Worm (Caenorhabditis elegans): Measurements from ENCODE around the gene Y43F8B.24.

Gene Y43F8B.24

DNA sequence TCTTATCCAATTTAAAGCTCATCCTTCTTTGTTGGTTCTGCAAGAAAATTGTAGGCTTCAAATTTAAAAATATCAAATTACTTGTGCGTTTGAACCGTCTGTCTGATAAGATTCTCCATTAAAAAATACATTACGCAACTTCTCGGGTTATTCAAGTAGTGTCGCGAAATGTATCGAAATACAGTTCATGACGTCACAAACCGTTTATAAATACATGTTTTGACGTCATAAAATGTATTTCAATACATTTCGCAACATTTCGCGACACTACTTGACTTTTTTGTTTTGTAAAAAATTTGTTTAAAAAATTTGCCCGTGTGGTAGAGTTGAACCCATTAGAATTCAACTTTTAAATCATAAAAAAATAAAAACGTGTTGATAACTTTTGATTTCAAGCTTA is 13.6 kb upstream of the Y43F8B.24 start:
- TF ChIP-seq scrt-1 (GFP tag; IDR thresholded peaks at IDR 0.05) = no peak
- TF ChIP-seq hmg-4 (GFP tag; optimal IDR thresholded peaks at IDR 0.05) = no peak
- no peak for TF ChIP-seq tbx-37 (GFP tag; conservative IDR thresholded peaks at IDR 0.05)
- TF ChIP-seq ceh-36 (tag; optimal IDR thresholded peaks at IDR 0.05) = no peak
- TF ChIP-seq B0310.2 (tag; optimal IDR thresholded peaks at IDR 0.05) = no peak
- TF ChIP-seq tra-4 (tag; optimal IDR thresholded peaks at IDR 0.05) = no peak
- no peak for TF ChIP-seq pes-1 (GFP tag; IDR thresholded peaks at IDR 0.05)
- TF ChIP-seq aly-1 (tag; optimal IDR thresholded peaks at IDR 0.05) = no peak
- TF ChIP-seq hmbx-1 (tag; optimal IDR thresholded peaks at IDR 0.05) = no peak
- no peak for TF ChIP-seq F13C5.2 (tag; optimal IDR thresholded peaks at IDR 0.05)
- no peak for TF ChIP-seq hnd-1 (tag; optimal IDR thresholded peaks at IDR 0.05)
- no peak for TF ChIP-seq ama-1 (optimal IDR thresholded peaks at IDR 0.05)
- no peak for TF ChIP-seq flt-1 (GFP tag; IDR thresholded peaks at IDR 0.05)
- TF ChIP-seq tbx-11 (GFP tag; IDR thresholded peaks at IDR 0.05) = no peak
- no peak for TF ChIP-seq ceh-13 (GFP tag; optimal IDR thresholded peaks at IDR 0.05)
- TF ChIP-seq sea-1 (GFP tag; conservative IDR thresholded peaks at IDR 0.05) = no peak

DNA sequence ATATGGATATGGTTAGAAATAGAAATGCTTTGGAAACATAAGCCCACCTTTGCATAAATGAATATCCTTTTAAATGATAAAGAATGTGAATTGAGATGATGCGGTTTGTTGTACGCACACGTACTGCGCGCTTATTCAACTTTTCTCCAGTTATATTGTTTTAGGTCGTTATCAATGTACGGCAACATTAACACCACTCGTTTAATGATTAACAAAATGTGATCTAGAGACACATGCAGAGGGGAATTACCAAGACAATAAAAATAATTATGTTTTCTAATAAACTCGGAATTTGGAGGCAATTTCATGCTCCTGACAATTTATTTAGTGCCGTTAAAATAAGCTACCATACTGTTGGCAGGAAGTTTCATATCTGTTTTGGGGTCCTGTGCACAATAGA is 11.8 kb upstream of the Y43F8B.24 start, which contains the start of gene M04C3.1:
Gene M04C3.1 (minus strand): TSS at position 164 of the 400 bp plus-strand sequence.
- TF ChIP-seq aly-1 (tag; optimal IDR thresholded peaks at IDR 0.05) = no peak
- TF ChIP-seq ceh-13 (GFP tag; optimal IDR thresholded peaks at IDR 0.05) = no peak
- no peak for TF ChIP-seq sea-1 (GFP tag; conservative IDR thresholded peaks at IDR 0.05)
- no peak for TF ChIP-seq ceh-36 (tag; optimal IDR thresholded peaks at IDR 0.05)
- no peak for TF ChIP-seq scrt-1 (GFP tag; IDR thresholded peaks at IDR 0.05)
- no peak for TF ChIP-seq B0310.2 (tag; optimal IDR thresholded peaks at IDR 0.05)
- TF ChIP-seq F13C5.2 (tag; optimal IDR thresholded peaks at IDR 0.05) = no peak
- no peak for TF ChIP-seq hmg-4 (GFP tag; optimal IDR thresholded peaks at IDR 0.05)
- no peak for TF ChIP-seq tra-4 (tag; optimal IDR thresholded peaks at IDR 0.05)
- no peak for TF ChIP-seq ama-1 (optimal IDR thresholded peaks at IDR 0.05)
- TF ChIP-seq flt-1 (GFP tag; IDR thresholded peaks at IDR 0.05) = no peak
- no peak for TF ChIP-seq tbx-37 (GFP tag; conservative IDR thresholded peaks at IDR 0.05)

DNA sequence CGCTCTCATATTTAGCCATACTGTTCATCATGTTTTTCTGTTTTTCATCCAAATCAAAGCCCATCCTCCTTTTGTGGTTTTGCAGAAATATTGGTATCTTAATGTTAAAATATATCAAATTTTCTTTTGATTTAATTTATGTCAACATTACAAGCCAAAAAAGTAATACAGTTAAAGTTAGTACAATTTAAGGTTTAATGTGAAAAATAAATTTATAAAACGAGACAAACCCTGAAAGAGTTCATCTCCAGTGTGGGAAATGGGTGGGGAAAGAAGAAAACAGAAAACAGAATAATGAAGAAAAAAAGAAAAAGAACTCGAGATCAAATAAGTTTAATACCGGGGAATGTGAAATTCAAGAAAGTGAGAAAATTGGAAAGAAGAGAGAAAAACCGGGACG is 8.4 kb upstream of the Y43F8B.24 start, which contains the start of gene M04C3.2:
Gene M04C3.2 (minus strand): TSS at position 101 of the 400 bp plus-strand sequence.
- TF ChIP-seq B0310.2 (tag; optimal IDR thresholded peaks at IDR 0.05) = no peak
- TF ChIP-seq hnd-1 (tag; optimal IDR thresholded peaks at IDR 0.05) = no peak

DNA sequence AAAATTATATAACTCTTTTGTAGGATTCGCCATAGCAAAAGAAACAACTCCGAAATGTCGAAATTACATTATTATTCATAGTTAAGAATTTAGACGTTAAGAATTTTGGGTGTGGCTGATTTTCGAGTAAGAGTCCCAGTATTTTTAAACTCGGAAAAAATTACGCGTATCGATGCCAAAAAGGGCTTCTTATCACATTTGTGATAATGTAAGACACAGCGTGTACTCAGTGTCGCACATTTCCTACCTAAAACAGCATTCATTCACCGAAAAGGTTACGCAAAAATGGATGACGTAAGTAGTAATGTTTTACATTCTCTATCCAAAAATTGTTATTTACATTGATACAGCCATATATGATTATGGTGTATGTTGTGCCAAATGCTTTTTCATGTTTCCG is 7.7 kb upstream of the Y43F8B.24 start, which contains the start of gene M04C3.5:
Gene M04C3.5 (plus strand): TSS at position 190 of the 400 bp plus-strand sequence.
- TF ChIP-seq hnd-1 (tag; optimal IDR thresholded peaks at IDR 0.05) (no peak), scrt-1 (GFP tag; IDR thresholded peaks at IDR 0.05) (no peak)

DNA sequence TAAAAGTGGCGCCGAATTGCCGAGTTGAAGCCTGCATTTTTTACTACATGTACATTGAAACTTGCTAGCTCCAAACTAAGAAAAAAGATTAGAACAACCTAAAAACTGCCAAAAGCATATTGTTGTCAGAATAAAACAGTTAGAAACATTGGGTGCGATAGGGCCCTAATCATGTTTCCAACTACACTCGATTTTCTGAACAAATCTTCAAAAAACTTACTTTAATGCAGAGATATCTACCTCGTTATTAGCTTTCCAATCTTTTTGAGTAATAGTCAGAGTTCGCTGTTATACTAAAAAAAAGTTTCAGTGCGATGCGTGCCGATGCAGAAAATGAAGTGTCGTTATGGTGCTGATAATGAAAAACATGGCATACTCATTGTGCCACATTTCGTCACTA is 1.6 kb upstream of the Y43F8B.24 start, which contains the start of the genes Y43F8B.13 and Y43F8B.14:
Gene Y43F8B.13 (plus strand): TSS at position 301 of the 400 bp plus-strand sequence.
Gene Y43F8B.14 (minus strand): TSS at position 322 of the 400 bp plus-strand sequence.
- no peak for TF ChIP-seq tbx-37 (GFP tag; conservative IDR thresholded peaks at IDR 0.05)
- no peak for TF ChIP-seq hnd-1 (tag; optimal IDR thresholded peaks at IDR 0.05)
- no peak for TF ChIP-seq hmg-4 (GFP tag; optimal IDR thresholded peaks at IDR 0.05)
- TF ChIP-seq sea-1 (GFP tag; conservative IDR thresholded peaks at IDR 0.05) = no peak
- no peak for TF ChIP-seq scrt-1 (GFP tag; IDR thresholded peaks at IDR 0.05)
- no peak for TF ChIP-seq flt-1 (GFP tag; IDR thresholded peaks at IDR 0.05)
- no peak for TF ChIP-seq ceh-13 (GFP tag; optimal IDR thresholded peaks at IDR 0.05)
- TF ChIP-seq tra-4 (tag; optimal IDR thresholded peaks at IDR 0.05) = no peak
- TF ChIP-seq aly-1 (tag; optimal IDR thresholded peaks at IDR 0.05) = no peak
- no peak for TF ChIP-seq ceh-36 (tag; optimal IDR thresholded peaks at IDR 0.05)
- TF ChIP-seq pes-1 (GFP tag; IDR thresholded peaks at IDR 0.05) = no peak
- TF ChIP-seq F13C5.2 (tag; optimal IDR thresholded peaks at IDR 0.05) = no peak

DNA sequence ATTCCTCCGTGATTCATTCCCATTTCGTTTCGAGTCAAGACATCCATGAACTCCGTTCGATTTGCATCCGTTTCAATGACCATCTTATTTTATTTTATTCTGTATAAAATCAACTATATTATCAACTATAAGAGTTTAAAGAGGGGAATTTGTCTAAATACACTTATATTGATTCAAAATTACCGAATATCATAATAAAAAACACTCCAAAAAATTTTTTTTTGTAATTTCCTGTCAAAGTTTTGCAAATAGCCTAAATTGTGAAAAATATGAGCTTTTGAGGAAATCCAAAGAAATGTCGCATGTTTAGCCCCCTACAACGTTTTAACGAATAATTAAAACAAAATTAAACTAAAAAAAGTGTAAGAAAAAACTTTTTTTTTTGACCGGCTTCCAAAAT is 4.8 kb downstream of the Y43F8B.24 start, which contains the start of gene Y43F8B.15:
Gene Y43F8B.15 (minus strand): TSS at position 101 of the 400 bp plus-strand sequence.
- TF ChIP-seq tbx-11 (GFP tag; IDR thresholded peaks at IDR 0.05) (no peak), F13C5.2 (tag; optimal IDR thresholded peaks at IDR 0.05) (no peak), hmbx-1 (tag; optimal IDR thresholded peaks at IDR 0.05) (no peak), ama-1 (optimal IDR thresholded peaks at IDR 0.05) (no peak), hmg-4 (GFP tag; optimal IDR thresholded peaks at IDR 0.05) (no peak), sea-1 (GFP tag; conservative IDR thresholded peaks at IDR 0.05) (no peak), scrt-1 (GFP tag; IDR thresholded peaks at IDR 0.05) (no peak)

DNA sequence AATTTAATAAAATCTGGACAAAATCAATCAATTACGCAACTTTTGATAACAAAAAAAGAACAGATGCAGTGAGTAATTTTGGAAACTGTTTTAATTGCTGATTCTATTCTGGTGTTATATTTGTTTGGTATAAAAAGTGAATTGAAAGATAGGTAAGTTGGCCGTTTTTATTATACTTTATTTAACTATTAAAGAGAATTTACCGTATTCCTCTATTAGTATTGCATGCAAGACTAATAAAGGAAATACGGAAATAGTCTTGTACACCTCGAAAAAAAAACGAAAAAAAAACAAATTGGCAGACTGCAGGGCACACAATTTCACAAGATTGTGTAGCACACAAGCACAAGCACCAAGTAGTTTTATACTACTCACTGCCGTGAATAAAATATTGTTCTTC is 5.4 kb downstream of the Y43F8B.24 start, which contains the start of gene Y43F8B.25:
Gene Y43F8B.25 (plus strand): TSS at position 301 of the 400 bp plus-strand sequence.
- no peak for TF ChIP-seq F13C5.2 (tag; optimal IDR thresholded peaks at IDR 0.05)
- TF ChIP-seq tbx-11 (GFP tag; IDR thresholded peaks at IDR 0.05) = no peak
- TF ChIP-seq scrt-1 (GFP tag; IDR thresholded peaks at IDR 0.05) = no peak
- TF ChIP-seq B0310.2 (tag; optimal IDR thresholded peaks at IDR 0.05) = no peak
- no peak for TF ChIP-seq hmg-4 (GFP tag; optimal IDR thresholded peaks at IDR 0.05)
- no peak for TF ChIP-seq ceh-36 (tag; optimal IDR thresholded peaks at IDR 0.05)
- TF ChIP-seq ama-1 (optimal IDR thresholded peaks at IDR 0.05) = no peak
- no peak for TF ChIP-seq sea-1 (GFP tag; conservative IDR thresholded peaks at IDR 0.05)
- no peak for TF ChIP-seq hmbx-1 (tag; optimal IDR thresholded peaks at IDR 0.05)
- no peak for TF ChIP-seq ets-7 (tag; optimal IDR thresholded peaks at IDR 0.05)
- TF ChIP-seq tbx-37 (GFP tag; conservative IDR thresholded peaks at IDR 0.05) = no peak
- no peak for TF ChIP-seq tra-4 (tag; optimal IDR thresholded peaks at IDR 0.05)
- no peak for TF ChIP-seq flt-1 (GFP tag; IDR thresholded peaks at IDR 0.05)
- no peak for TF ChIP-seq ceh-13 (GFP tag; optimal IDR thresholded peaks at IDR 0.05)
- TF ChIP-seq pes-1 (GFP tag; IDR thresholded peaks at IDR 0.05) = no peak
- no peak for TF ChIP-seq hnd-1 (tag; optimal IDR thresholded peaks at IDR 0.05)
- no peak for TF ChIP-seq aly-1 (tag; optimal IDR thresholded peaks at IDR 0.05)

DNA sequence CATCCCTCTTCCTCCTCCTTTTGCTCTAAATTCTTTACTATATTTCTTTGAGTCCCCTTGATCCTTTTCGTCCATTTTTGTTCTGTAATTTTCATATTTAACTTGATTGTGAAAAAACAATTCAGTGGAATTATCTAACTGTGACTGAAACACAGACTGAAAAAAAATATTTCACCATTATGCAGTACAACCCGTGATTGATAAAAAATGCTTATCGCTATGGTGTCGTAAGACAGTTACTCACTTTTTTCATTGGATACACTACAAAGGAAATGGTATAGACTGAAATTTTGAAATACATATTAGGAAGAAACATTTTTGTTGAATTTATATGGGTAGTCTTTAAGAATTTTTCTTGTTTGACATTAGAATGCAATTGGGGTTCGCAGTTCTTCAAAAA is 10.4 kb downstream of the Y43F8B.24 start, which contains the start of gene Y43F8B.23:
Gene Y43F8B.23 (minus strand): TSS at position 75 of the 400 bp plus-strand sequence.
- TF ChIP-seq tbx-37 (GFP tag; conservative IDR thresholded peaks at IDR 0.05) (no peak), flt-1 (GFP tag; IDR thresholded peaks at IDR 0.05) (no peak), hmbx-1 (tag; optimal IDR thresholded peaks at IDR 0.05) (no peak), sea-1 (GFP tag; conservative IDR thresholded peaks at IDR 0.05) (no peak), B0310.2 (tag; optimal IDR thresholded peaks at IDR 0.05) (no peak), hmg-4 (GFP tag; optimal IDR thresholded peaks at IDR 0.05) (no peak), ama-1 (optimal IDR thresholded peaks at IDR 0.05) (no peak), ets-7 (tag; optimal IDR thresholded peaks at IDR 0.05) (no peak), ceh-13 (GFP tag; optimal IDR thresholded peaks at IDR 0.05) (no peak), pes-1 (GFP tag; IDR thresholded peaks at IDR 0.05) (no peak), F13C5.2 (tag; optimal IDR thresholded peaks at IDR 0.05) (no peak), ceh-36 (tag; optimal IDR thresholded peaks at IDR 0.05) (no peak), hnd-1 (tag; optimal IDR thresholded peaks at IDR 0.05) (no peak), tbx-11 (GFP tag; IDR thresholded peaks at IDR 0.05) (no peak), tra-4 (tag; optimal IDR thresholded peaks at IDR 0.05) (no peak), aly-1 (tag; optimal IDR thresholded peaks at IDR 0.05) (no peak), scrt-1 (GFP tag; IDR thresholded peaks at IDR 0.05) (no peak)
